Fruit fly (Drosophila melanogaster) whole organism, prepupa: ENCODE data around the gene Hipk.

Source experiments
- Blimp-1 ChIP-seq: fragments of 200-800 bp; sonication (Bioruptor generic); optimal IDR thresholded peaks from 3 replicates; lab custom pipeline; 2017; ENCODE audit warnings: missing biosample characterization, missing genetic modification characterization, mild to moderate bottlenecking, moderate library complexity, missing genetic modification reagents
- CG10631 ChIP-seq: fragments of 200-800 bp; sonication (Bioruptor generic); optimal IDR thresholded peaks from 2 replicates; lab custom pipeline; 2016; ENCODE audit warnings: missing biosample characterization, missing genetic modification characterization
- CG10669 ChIP-seq: fragments of 200-800 bp; sonication (Bioruptor generic); optimal IDR thresholded peaks from 3 replicates; lab custom pipeline; 2018; ENCODE audit warnings: missing biosample characterization, mild to moderate bottlenecking, missing genetic modification characterization, moderate library complexity
- CG11294 ChIP-seq: fragments of 200-800 bp; sonication (Bioruptor generic); IDR thresholded peaks from 2 replicates; pipeline ENCODE4 v1.3.6; 2022; ENCODE audit warnings: missing biosample characterization, missing genetic modification characterization
- CG11902 ChIP-seq: fragments of 200-800 bp; sonication (Bioruptor generic); optimal IDR thresholded peaks from 3 replicates; lab custom pipeline; 2016; ENCODE audit warnings: missing biosample characterization, missing genetic modification characterization
- CG15336 ChIP-seq: fragments of 200-800 bp; sonication (Bioruptor generic); IDR thresholded peaks from 2 replicates; pipeline ENCODE4 v1.3.6; 2022; ENCODE audit warnings: missing biosample characterization, missing genetic modification characterization
- CG1621 ChIP-seq: fragments of 200-800 bp; sonication (Bioruptor generic); optimal IDR thresholded peaks from 3 replicates; lab custom pipeline; 2018; ENCODE audit warnings: missing biosample characterization, mild to moderate bottlenecking, missing genetic modification characterization
- CG16779 ChIP-seq: fragments of 200-800 bp; sonication (Bioruptor generic); optimal IDR thresholded peaks from 3 replicates; lab custom pipeline; 2017; ENCODE audit warnings: missing biosample characterization, mild to moderate bottlenecking, missing genetic modification characterization
- CG3032 ChIP-seq: fragments of 200-800 bp; optimal IDR thresholded peaks from 2 replicates; lab custom pipeline; 2019; ENCODE audit warnings: missing biosample characterization, mild to moderate bottlenecking, missing genetic modification characterization, moderate library complexity
- CG34406 ChIP-seq: fragments of 200-800 bp; sonication (Bioruptor generic); optimal IDR thresholded peaks from 3 replicates; lab custom pipeline; 2016; ENCODE audit warnings: missing biosample characterization, missing genetic modification characterization
- CG4318 ChIP-seq: fragments of 200-800 bp; sonication (Bioruptor generic); optimal IDR thresholded peaks from 3 replicates; lab custom pipeline; 2017; ENCODE audit warnings: missing biosample characterization, mild to moderate bottlenecking, missing genetic modification characterization
- CG6163 ChIP-seq: fragments of 200-800 bp; sonication (Bioruptor generic); IDR thresholded peaks from 3 replicates; pipeline ENCODE4 v1.3.6; 2022; ENCODE audit warnings: missing biosample characterization, missing genetic modification characterization
- CG6792 ChIP-seq: fragments of 200-800 bp; sonication (Bioruptor generic); optimal IDR thresholded peaks from 3 replicates; lab custom pipeline; 2016; ENCODE audit warnings: missing biosample characterization, missing genetic modification characterization
- CG6808 ChIP-seq: fragments of 200-800 bp; sonication (Bioruptor generic); optimal IDR thresholded peaks from 3 replicates; lab custom pipeline; 2017; ENCODE audit warnings: missing biosample characterization, missing genetic modification characterization, mild to moderate bottlenecking, moderate library complexity, missing genetic modification reagents
- CG6854 ChIP-seq: fragments of 200-800 bp; sonication (Bioruptor generic); optimal IDR thresholded peaks from 2 replicates; lab custom pipeline; 2017; ENCODE audit warnings: missing biosample characterization, mild to moderate bottlenecking, missing genetic modification characterization
- CG8119 ChIP-seq: fragments of 200-800 bp; sonication (Bioruptor generic); IDR thresholded peaks from 3 replicates; pipeline ENCODE4 v1.3.6; 2022; ENCODE audit warnings: missing biosample characterization, missing genetic modification characterization
- CG8319 ChIP-seq: fragments of 200-800 bp; sonication (Bioruptor generic); optimal IDR thresholded peaks from 3 replicates; lab custom pipeline; 2016; ENCODE audit warnings: missing biosample characterization, missing genetic modification characterization
- CG8632 ChIP-seq: fragments of 200-800 bp; sonication (Bioruptor generic); optimal IDR thresholded peaks from 3 replicates; lab custom pipeline; 2016; ENCODE audit warnings: missing biosample characterization, missing genetic modification characterization
- CG9139 ChIP-seq: fragments of 200-800 bp; sonication (Bioruptor generic); optimal IDR thresholded peaks from 3 replicates; lab custom pipeline; 2017; ENCODE audit warnings: missing biosample characterization, mild to moderate bottlenecking, missing genetic modification characterization
- Eip75B ChIP-seq: fragments of 200-800 bp; sonication (Bioruptor generic); optimal IDR thresholded peaks from 3 replicates; lab custom pipeline; 2016; ENCODE audit warnings: missing biosample characterization, missing genetic modification characterization
- Eip78C ChIP-seq: fragments of 200-800 bp; sonication (Bioruptor generic); peaks from one replicate; lab custom pipeline; 2016; ENCODE audit warnings: missing biosample characterization, missing genetic modification characterization
- Ets21C ChIP-seq: fragments of 200-800 bp; sonication (Bioruptor generic); optimal IDR thresholded peaks from 3 replicates; lab custom pipeline; 2016; ENCODE audit warnings: missing biosample characterization, missing genetic modification characterization
- Gug ChIP-seq: fragments of 200-800 bp; sonication (Bioruptor generic); IDR thresholded peaks from 2 replicates; pipeline ENCODE4 v1.3.6; 2022; ENCODE audit warnings: missing biosample characterization, missing genetic modification characterization
- Hr38 ChIP-seq: sonication (Bioruptor generic); optimal IDR thresholded peaks from 2 replicates; lab custom pipeline; 2016; ENCODE audit warnings: missing biosample characterization, missing genetic modification characterization
- Hr39 ChIP-seq: fragments of 200-800 bp; sonication (Bioruptor generic); optimal IDR thresholded peaks from 2 replicates; lab custom pipeline; 2016; ENCODE audit warnings: missing biosample characterization, missing genetic modification characterization
- Hr4 ChIP-seq: fragments of 200-800 bp; sonication (Bioruptor generic); optimal IDR thresholded peaks from 3 replicates; lab custom pipeline; 2016; ENCODE audit warnings: missing biosample characterization, missing genetic modification characterization
- Lpt ChIP-seq: fragments of 200-800 bp; sonication (Bioruptor generic); optimal IDR thresholded peaks from 3 replicates; lab custom pipeline; 2016; ENCODE audit warnings: missing biosample characterization, missing genetic modification characterization
- OdsH ChIP-seq: fragments of 200-800 bp; sonication (Bioruptor generic); optimal IDR thresholded peaks from 3 replicates; lab custom pipeline; 2016; ENCODE audit warnings: missing biosample characterization, missing genetic modification characterization
- Smox ChIP-seq: fragments of 200-800 bp; sonication (Bioruptor generic); optimal IDR thresholded peaks from 3 replicates; lab custom pipeline; 2016; ENCODE audit warnings: missing biosample characterization, missing genetic modification characterization
- Sox15 ChIP-seq: fragments of 200-800 bp; sonication (Bioruptor generic); optimal IDR thresholded peaks from 3 replicates; lab custom pipeline; 2016; ENCODE audit warnings: missing biosample characterization, missing genetic modification characterization
- acj6 ChIP-seq: fragments of 200-800 bp; sonication (Bioruptor generic); optimal IDR thresholded peaks from 3 replicates; lab custom pipeline; 2016; ENCODE audit warnings: missing biosample characterization, missing genetic modification characterization
- dac ChIP-seq: fragments of 200-800 bp; sonication (Bioruptor generic); optimal IDR thresholded peaks from 2 replicates; lab custom pipeline; 2017; ENCODE audit warnings: missing biosample characterization, mild to moderate bottlenecking, missing genetic modification characterization
- dsx ChIP-seq: fragments of 200-800 bp; optimal IDR thresholded peaks from 3 replicates; lab custom pipeline; 2019; ENCODE audit warnings: missing biosample characterization, mild to moderate bottlenecking, missing genetic modification characterization, moderate library complexity; ENCODE audit not compliant: poor library complexity, severe bottlenecking
- eg ChIP-seq: fragments of 200-800 bp; sonication (Bioruptor generic); IDR thresholded peaks from 3 replicates; pipeline ENCODE4 v1.3.6; 2022; ENCODE audit warnings: missing biosample characterization, missing genetic modification characterization
- esn ChIP-seq: fragments of 200-800 bp; sonication (Bioruptor generic); optimal IDR thresholded peaks from 2 replicates; lab custom pipeline; 2016; ENCODE audit warnings: missing biosample characterization, mild to moderate bottlenecking, missing genetic modification characterization, moderate library complexity
- fd85E ChIP-seq: fragments of 200-800 bp; sonication (Bioruptor generic); optimal IDR thresholded peaks from 3 replicates; lab custom pipeline; 2016; ENCODE audit warnings: missing biosample characterization, missing genetic modification characterization
- fkh ChIP-seq: fragments of 200-800 bp; sonication (Bioruptor generic); optimal IDR thresholded peaks from 3 replicates; lab custom pipeline; 2017; ENCODE audit warnings: missing biosample characterization, mild to moderate bottlenecking, missing genetic modification characterization, moderate library complexity
- net ChIP-seq: fragments of 200-800 bp; sonication (Bioruptor generic); optimal IDR thresholded peaks from 3 replicates; lab custom pipeline; 2016; ENCODE audit warnings: missing biosample characterization, missing genetic modification characterization
- salr ChIP-seq, 2 experiments: fragments of 200-800 bp; sonication (Bioruptor generic); optimal IDR thresholded peaks; 3 replicates each; lab custom pipeline; 2016 to 2018; ENCODE audit warnings: missing biosample characterization in 2 of 2, missing genetic modification characterization in 2 of 2, mild to moderate bottlenecking in 1 of 2
- spab ChIP-seq: fragments of 200-800 bp; sonication (Bioruptor generic); optimal IDR thresholded peaks from 2 replicates; lab custom pipeline; 2017; ENCODE audit warnings: missing biosample characterization, mild to moderate bottlenecking, missing genetic modification characterization, missing genetic modification reagents
- ss ChIP-seq, 2 experiments: fragments of 200-800 bp; sonication (Bioruptor generic); optimal IDR thresholded peaks; 2 replicates in 1 of 2; 3 replicates in 1 of 2; lab custom pipeline; 2017 to 2018; ENCODE audit warnings: mild to moderate bottlenecking in 2 of 2, missing biosample characterization in 2 of 2, missing genetic modification characterization in 2 of 2, moderate library complexity in 1 of 2
- topi ChIP-seq: fragments of 200-800 bp; sonication (Bioruptor generic); optimal IDR thresholded peaks from 3 replicates; lab custom pipeline; 2016; ENCODE audit warnings: missing biosample characterization, missing genetic modification characterization
- vri ChIP-seq: fragments of 200-800 bp; sonication (Bioruptor generic); optimal IDR thresholded peaks from 3 replicates; lab custom pipeline; 2016; ENCODE audit warnings: missing biosample characterization, mild to moderate bottlenecking, missing genetic modification characterization

Gene Hipk

dm6 chr3L:520465-521216 is 22.2 kb upstream of the Hipk start (continued):
- TF ChIP-seq CG11294 (GFP tag; lab: Robert Waterston, UW) = no peak
- TF ChIP-seq fkh = no peak
- no peak for TF ChIP-seq net (GFP tag; lab: Kevin White, UChicago)
- no peak for TF ChIP-seq CG6792 (GFP tag; lab: Kevin White, UChicago)
- TF ChIP-seq dac (GFP tag; lab: Kevin White, UChicago) = no peak
- no peak for TF ChIP-seq spab (GFP tag; lab: Kevin White, UChicago)
- TF ChIP-seq Hr39 (GFP tag; lab: Kevin White, UChicago) = peak; percentile 25
- TF ChIP-seq CG1621 (tag; lab: Kevin White, UChicago) = no peak
- TF ChIP-seq Ets21C (GFP tag; lab: Kevin White, UChicago) = no peak
- no peak for TF ChIP-seq CG16779 (tag; lab: Kevin White, UChicago)
- no peak for TF ChIP-seq Gug (GFP tag; lab: Robert Waterston, UW)
- TF ChIP-seq CG15336 (GFP tag; lab: Robert Waterston, UW) = no peak
- no peak for TF ChIP-seq Blimp-1 (GFP tag; lab: Kevin White, UChicago)
- no peak for TF ChIP-seq Smox (GFP tag; lab: Kevin White, UChicago)
- no peak for TF ChIP-seq CG6854 (GFP tag; lab: Kevin White, UChicago)
- TF ChIP-seq Lpt (GFP tag; lab: Kevin White, UChicago) = no peak
- TF ChIP-seq Hr4 (GFP tag; lab: Kevin White, UChicago) = peak; percentile 29
- peak; percentile 9 to 81 for TF ChIP-seq ss (GFP tag; optimal IDR thresholded peaks at IDR 0.05; lab: Kevin White, UChicago)
- no peak for TF ChIP-seq Hr38 (GFP tag; lab: Kevin White, UChicago)

- no peak for TF ChIP-seq Hr39 (GFP tag; lab: Kevin White, UChicago)
- no peak for TF ChIP-seq CG6854 (GFP tag; lab: Kevin White, UChicago)
- no peak for TF ChIP-seq CG3032
- no peak for TF ChIP-seq OdsH
- TF ChIP-seq CG9139 (GFP tag; lab: Kevin White, UChicago) = no peak
- no peak for TF ChIP-seq Lpt (GFP tag; lab: Kevin White, UChicago)
- TF ChIP-seq CG6163 (GFP tag; lab: Robert Waterston, UW) = no peak
- TF ChIP-seq CG6792 (GFP tag; lab: Kevin White, UChicago) = no peak
- no peak for TF ChIP-seq topi
- TF ChIP-seq net (GFP tag; lab: Kevin White, UChicago) = no peak
- no peak for TF ChIP-seq CG34406 (GFP tag; lab: Kevin White, UChicago)
- no peak for TF ChIP-seq Sox15
- no peak for TF ChIP-seq CG8319 (GFP tag; lab: Kevin White, UChicago)
- peak in 1 of 2 experiments; percentile 12 for TF ChIP-seq ss (GFP tag; optimal IDR thresholded peaks at IDR 0.05; lab: Kevin White, UChicago)
- TF ChIP-seq fkh = no peak
- TF ChIP-seq dsx (GFP tag; lab: Kevin White, UChicago) = no peak
- no peak for TF ChIP-seq CG16779 (tag; lab: Kevin White, UChicago)
- no peak for TF ChIP-seq CG11902 (GFP tag; lab: Kevin White, UChicago)
- TF ChIP-seq Hr4 (GFP tag; lab: Kevin White, UChicago) = no peak
- TF ChIP-seq Eip78C (GFP tag; lab: Kevin White, UChicago) = peak; percentile 21
- TF ChIP-seq Blimp-1 (GFP tag; lab: Kevin White, UChicago) = peak; percentile 68
- TF ChIP-seq eg = no peak
- no peak for TF ChIP-seq CG10669 (GFP tag; lab: Kevin White, UChicago)
- TF ChIP-seq Smox (GFP tag; lab: Kevin White, UChicago) = no peak
- TF ChIP-seq CG8632 (GFP tag; lab: Kevin White, UChicago) = no peak
These were observed 18.6 kb upstream of the Hipk start for dm6 chr3L:524246-524645.

dm6 chr3L:528037-528436 is 14.8 kb upstream of the Hipk start, which contains the start of gene CG34269:
TSS of gene CG34269 (plus strand) at chr3L:528337.
- no peak for TF ChIP-seq CG8632 (GFP tag; lab: Kevin White, UChicago)
- TF ChIP-seq dac (GFP tag; lab: Kevin White, UChicago) = no peak
- TF ChIP-seq CG6854 (GFP tag; lab: Kevin White, UChicago) = no peak
- no peak for TF ChIP-seq acj6 (GFP tag; lab: Kevin White, UChicago)
- TF ChIP-seq CG6808 (GFP tag; lab: Kevin White, UChicago) = no peak
- no peak for TF ChIP-seq fd85E (GFP tag; lab: Kevin White, UChicago)
- TF ChIP-seq CG11902 (GFP tag; lab: Kevin White, UChicago) = no peak
- no peak for TF ChIP-seq Blimp-1 (GFP tag; lab: Kevin White, UChicago)
- no peak for TF ChIP-seq CG8119
- no peak for TF ChIP-seq eg
- TF ChIP-seq esn (GFP tag; lab: Kevin White, UChicago) = no peak
- no peak for TF ChIP-seq salr (GFP tag; optimal IDR thresholded peaks at IDR 0.05; lab: Kevin White, UChicago)
- TF ChIP-seq fkh = no peak
- TF ChIP-seq Eip78C (GFP tag; lab: Kevin White, UChicago) = no peak
- TF ChIP-seq CG9139 (GFP tag; lab: Kevin White, UChicago) = no peak
- no peak for TF ChIP-seq vri (GFP tag; lab: Kevin White, UChicago)
- no peak for TF ChIP-seq CG10631 (GFP tag; lab: Kevin White, UChicago)
- no peak for TF ChIP-seq CG4318 (GFP tag; lab: Kevin White, UChicago)
- TF ChIP-seq Eip75B = no peak
